Worm (Caenorhabditis elegans) whole organism, L4 larva: ENCODE measurements around the gene scl-9.
A peak's percentile ranks its signal among the peaks of the same experiment; 100 is the strongest.

Source experiments
- F49E8.2 ChIP-seq: sonication (generic microtip); optimal IDR thresholded peaks from 2 replicates; lab custom pipeline; 2016; ENCODE audit warnings: missing compliant biosample characterization, mild to moderate bottlenecking, missing genetic modification characterization, borderline replicate concordance
- Y105C5A.15 ChIP-seq: fragments of 200-800 bp; sonication (Bioruptor generic); IDR thresholded peaks from 2 replicates; pipeline ENCODE4 v1.3.6; 2022; ENCODE audit warnings: missing genetic modification characterization, missing compliant biosample characterization
- Y75B8A.6 ChIP-seq: fragments of 200-800 bp; sonication (Bioruptor generic); IDR thresholded peaks from 2 replicates; pipeline ENCODE4 v1.3.6; 2022; ENCODE audit warnings: missing genetic modification reagents, missing genetic modification characterization, missing compliant biosample characterization
- aha-1 ChIP-seq: fragments of 150-350 bp; peaks from one replicate; lab custom pipeline; 2014; ENCODE audit warnings: missing biosample characterization, missing genetic modification characterization
- ama-1 ChIP-seq: fragments of 150-350 bp; optimal IDR thresholded peaks from 2 replicates; lab custom pipeline; 2014; ENCODE audit warnings: inconsistent platforms, mixed read lengths
- arid-1 ChIP-seq: fragments of 200-800 bp; sonication (Bioruptor generic); conservative IDR thresholded peaks from 2 replicates; pipeline ENCODE4 v1.3.6; 2022; ENCODE audit warnings: missing genetic modification reagents, missing genetic modification characterization, missing compliant biosample characterization
- attf-4 ChIP-seq: sonication (generic microtip); optimal IDR thresholded peaks from 3 replicates; lab custom pipeline; 2017; ENCODE audit warnings: missing biosample characterization, missing genetic modification characterization
- ceh-28 ChIP-seq: fragments of 150-350 bp; optimal IDR thresholded peaks from 2 replicates; lab custom pipeline; 2014; ENCODE audit warnings: missing biosample characterization, missing genetic modification reagents, missing genetic modification characterization
- ceh-44 ChIP-seq: fragments of 200-800 bp; sonication (Bioruptor generic); IDR thresholded peaks from 2 replicates; pipeline ENCODE4 v1.3.6; 2022; ENCODE audit warnings: missing genetic modification reagents, missing genetic modification characterization, missing compliant biosample characterization
- ctbp-1 ChIP-seq: fragments of 200-800 bp; sonication (Bioruptor generic); IDR thresholded peaks from 2 replicates; pipeline ENCODE4 v1.3.6; 2022; ENCODE audit warnings: missing genetic modification reagents, missing genetic modification characterization, missing compliant biosample characterization
- daf-8 ChIP-seq: fragments of 200-800 bp; sonication (Bioruptor generic); IDR thresholded peaks from 2 replicates; pipeline ENCODE4 v1.3.6; 2022; ENCODE audit warnings: missing genetic modification characterization, missing compliant biosample characterization
- dmd-6 ChIP-seq: fragments of 200-800 bp; sonication (Bioruptor generic); IDR thresholded peaks from 2 replicates; pipeline ENCODE4 v1.3.6; 2022; ENCODE audit warnings: missing genetic modification reagents, missing genetic modification characterization, missing compliant biosample characterization
- dmd-9 ChIP-seq: fragments of 200-800 bp; sonication (Bioruptor generic); IDR thresholded peaks from 2 replicates; pipeline ENCODE4 v1.3.6; 2022; ENCODE audit warnings: missing genetic modification reagents, missing genetic modification characterization, missing compliant biosample characterization
- dpl-1 ChIP-seq: fragments of 150-350 bp; optimal IDR thresholded peaks from 2 replicates; lab custom pipeline; 2014; ENCODE audit warnings: missing biosample characterization, missing genetic modification reagents, missing genetic modification characterization
- egl-43 ChIP-seq: fragments of 200-800 bp; sonication (Bioruptor generic); IDR thresholded peaks from 2 replicates; pipeline ENCODE4 v1.3.6; 2022; ENCODE audit warnings: missing genetic modification reagents, missing genetic modification characterization, missing compliant biosample characterization
- fos-1 ChIP-seq: fragments of 150-350 bp; optimal IDR thresholded peaks from 2 replicates; lab custom pipeline; 2014; ENCODE audit warnings: missing biosample characterization, missing genetic modification characterization
- hif-1 ChIP-seq, 2 experiments: sonication (generic microtip); optimal IDR thresholded peaks; 2 replicates each; lab custom pipeline; 2016 to 2017; ENCODE audit warnings: missing compliant biosample characterization in 2 of 2, missing genetic modification characterization in 2 of 2, missing genetic modification reagents in 2 of 2, missing genotype in 2 of 2, mild to moderate bottlenecking in 1 of 2
- hlh-11 ChIP-seq: fragments of 200-800 bp; sonication (Bioruptor generic); optimal IDR thresholded peaks from 2 replicates; lab custom pipeline; 2018; ENCODE audit warnings: mild to moderate bottlenecking, missing genetic modification characterization, missing compliant biosample characterization
- hlh-30 ChIP-seq: sonication (generic microtip); optimal IDR thresholded peaks from 2 replicates; lab custom pipeline; 2017; ENCODE audit warnings: antibody characterized with exemption, mild to moderate bottlenecking, missing genetic modification characterization, missing compliant biosample characterization; ENCODE audit not compliant: insufficient read depth
- lim-7 ChIP-seq: fragments of 200-800 bp; sonication (Bioruptor generic); IDR thresholded peaks from 2 replicates; pipeline ENCODE4 v1.3.6; 2022; ENCODE audit warnings: missing genetic modification characterization, missing compliant biosample characterization
- lin-15B ChIP-seq: fragments of 150-350 bp; sonication (generic microtip); optimal IDR thresholded peaks from 3 replicates; lab custom pipeline; 2014; ENCODE audit warnings: missing biosample characterization, missing genetic modification characterization
- lin-38 ChIP-seq: fragments of 200-800 bp; sonication (Bioruptor generic); IDR thresholded peaks from 2 replicates; pipeline ENCODE4 v1.3.6; 2022; ENCODE audit warnings: missing genetic modification reagents, missing genetic modification characterization, missing compliant biosample characterization
- lin-39 ChIP-seq: fragments of 150-350 bp; optimal IDR thresholded peaks from 2 replicates; lab custom pipeline; 2014; ENCODE audit warnings: missing biosample characterization, missing genetic modification reagents, missing genetic modification characterization
- mdl-1 ChIP-seq, 2 experiments: fragments of 150-350 bp in 1 of 2; sonication (generic microtip) in 1 of 2; optimal IDR thresholded peaks; 2 replicates each; lab custom pipeline; 2014 to 2017; ENCODE audit warnings: missing biosample characterization in 2 of 2, missing genetic modification characterization in 2 of 2
- mes-2 ChIP-seq: sonication (generic microtip); optimal IDR thresholded peaks from 2 replicates; lab custom pipeline; 2016; ENCODE audit warnings: missing genotype, mild to moderate bottlenecking, missing genetic modification characterization, missing compliant biosample characterization; ENCODE audit not compliant: poor library complexity, severe bottlenecking
- mxl-3 ChIP-seq: fragments of 200-800 bp; sonication (Bioruptor generic); optimal IDR thresholded peaks from 2 replicates; lab custom pipeline; 2018; ENCODE audit warnings: mild to moderate bottlenecking, missing genetic modification characterization, missing compliant biosample characterization
- nhr-102 ChIP-seq: sonication (generic microtip); optimal IDR thresholded peaks from 2 replicates; lab custom pipeline; 2016; ENCODE audit warnings: mild to moderate bottlenecking, missing genetic modification characterization, moderate library complexity, missing compliant biosample characterization
- nhr-237 ChIP-seq: sonication (generic microtip); optimal IDR thresholded peaks from 2 replicates; lab custom pipeline; 2017; ENCODE audit warnings: missing biosample characterization, missing genetic modification characterization
- nhr-25 ChIP-seq: sonication (generic microtip); optimal IDR thresholded peaks from 2 replicates; lab custom pipeline; 2017; ENCODE audit warnings: missing genetic modification characterization, mild to moderate bottlenecking, missing compliant biosample characterization, antibody characterized with exemption, moderate library complexity, borderline replicate concordance; ENCODE audit not compliant: insufficient read depth
- nhr-28 ChIP-seq: fragments of 150-350 bp; optimal IDR thresholded peaks from 2 replicates; lab custom pipeline; 2014; ENCODE audit warnings: missing biosample characterization, missing genetic modification characterization
- nhr-77 ChIP-seq: fragments of 150-350 bp; optimal IDR thresholded peaks from 2 replicates; lab custom pipeline; 2014; ENCODE audit warnings: missing biosample characterization, missing genetic modification characterization
- pha-4 ChIP-seq, 2 experiments: fragments of 150-350 bp in 1 of 2; fragments of 200-800 bp in 1 of 2; sonication (Bioruptor generic) in 1 of 2; IDR thresholded peaks in 1 of 2; optimal IDR thresholded peaks in 1 of 2; 2 replicates each; pipeline versions ENCODE4 v1.3.6 to Lab custom; 2014 to 2022; ENCODE audit warnings: missing genetic modification characterization in 2 of 2, missing genetic modification reagents in 2 of 2, missing biosample characterization in 1 of 2, missing compliant biosample characterization in 1 of 2
- php-3 ChIP-seq: fragments of 200-800 bp; sonication (Bioruptor generic); IDR thresholded peaks from 2 replicates; pipeline ENCODE4 v1.3.6; 2022; ENCODE audit warnings: missing genetic modification reagents, missing genetic modification characterization, missing compliant biosample characterization
- rbr-2 ChIP-seq: sonication (generic microtip); optimal IDR thresholded peaks from 2 replicates; lab custom pipeline; 2016; ENCODE audit warnings: missing genotype, missing genetic modification characterization, missing compliant biosample characterization
- snpc-4 ChIP-seq: fragments of 150-350 bp; optimal IDR thresholded peaks from 2 replicates; lab custom pipeline; 2014; ENCODE audit warnings: missing biosample characterization, missing genetic modification characterization
- spr-3 ChIP-seq: fragments of 200-800 bp; sonication (Bioruptor generic); optimal IDR thresholded peaks from 2 replicates; lab custom pipeline; 2018; ENCODE audit warnings: mild to moderate bottlenecking, missing genetic modification characterization, missing compliant biosample characterization
- tag-97 ChIP-seq: fragments of 200-800 bp; sonication (Bioruptor generic); IDR thresholded peaks from 2 replicates; pipeline ENCODE4 v1.3.6; 2022; ENCODE audit warnings: missing genetic modification characterization, missing compliant biosample characterization
- unc-130 ChIP-seq: sonication (generic microtip); optimal IDR thresholded peaks from 2 replicates; lab custom pipeline; 2016; ENCODE audit warnings: missing genetic modification reagents, missing genetic modification characterization, missing compliant biosample characterization
- unc-39 ChIP-seq: sonication (generic microtip); optimal IDR thresholded peaks from 2 replicates; lab custom pipeline; 2017; ENCODE audit warnings: missing biosample characterization, missing genetic modification characterization
- unc-62 ChIP-seq, 3 experiments: fragments of 150-350 bp in 1 of 3; sonication (generic microtip); optimal IDR thresholded peaks in 2 of 3; peaks in 1 of 3; 1 replicate in 1 of 3; 2 replicates in 2 of 3; lab custom pipeline; 2014 to 2017; ENCODE audit warnings: missing biosample characterization in 3 of 3, missing genetic modification characterization in 3 of 3, missing genetic modification reagents in 3 of 3, missing genotype in 1 of 3
- vab-7 ChIP-seq: fragments of 200-800 bp; sonication (Bioruptor generic); IDR thresholded peaks from 2 replicates; pipeline ENCODE4 v1.3.6; 2022; ENCODE audit warnings: missing genetic modification reagents, missing genetic modification characterization, missing compliant biosample characterization
- zfp-2 ChIP-seq: sonication (generic microtip); optimal IDR thresholded peaks from 2 replicates; lab custom pipeline; 2016; ENCODE audit warnings: mild to moderate bottlenecking, missing genetic modification characterization, missing compliant biosample characterization
- zip-2 ChIP-seq: fragments of 150-350 bp; optimal IDR thresholded peaks from 2 replicates; lab custom pipeline; 2014; ENCODE audit warnings: missing biosample characterization, missing genetic modification characterization

The scl-9 gene

DNA sequence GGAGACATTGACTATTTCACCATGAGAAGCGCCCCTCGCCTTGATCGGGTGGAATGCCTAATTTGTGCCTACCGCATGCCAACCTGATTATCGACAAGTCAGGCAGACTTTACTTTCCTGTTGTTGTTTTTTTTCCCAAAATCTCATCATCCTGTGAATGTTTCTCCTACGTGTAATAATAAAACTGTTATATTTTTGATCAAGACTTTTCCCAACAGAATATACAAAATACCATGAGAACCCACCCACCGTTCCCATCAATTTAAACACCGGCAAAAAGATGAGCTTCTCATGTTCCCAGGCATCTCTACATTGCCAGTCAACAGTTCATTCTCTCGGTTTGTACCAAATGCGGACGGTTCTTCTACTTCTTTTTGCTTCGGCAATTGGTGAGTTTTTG is at the start of gene scl-9:
Gene scl-9 (plus strand): TSS at position 301 of the 400 bp plus-strand sequence.
- TF ChIP-seq unc-62 (GFP tag; optimal IDR thresholded peaks at IDR 0.05 in 1 of 2; lab: Kevin White, UChicago) (peak in 1 of 2 experiments; percentile 49), unc-62 (tag; optimal IDR thresholded peaks at IDR 0.05; lab: Kevin White, UChicago) (no peak), zip-2 (no peak), ceh-28 (tag; lab: Kevin White, UChicago) (no peak)

DNA sequence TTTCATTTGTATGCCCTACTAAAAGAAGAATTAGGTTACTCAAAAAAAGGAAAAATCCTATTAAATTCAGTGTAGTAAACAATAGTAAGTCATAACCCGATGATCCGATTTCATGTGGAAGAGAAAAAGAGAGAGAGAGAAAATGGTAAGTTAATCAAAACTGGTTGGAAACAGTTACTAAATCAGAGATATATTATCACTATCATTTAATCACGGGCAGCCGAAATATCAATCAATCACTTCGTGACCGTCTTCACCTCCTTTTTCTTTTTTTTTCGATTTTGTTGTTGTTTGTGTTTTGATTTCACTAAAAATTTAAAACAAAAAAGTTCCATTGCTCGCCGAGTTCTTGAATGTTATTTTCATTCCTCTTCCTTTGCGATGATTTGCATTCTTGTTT is 49.4 kb upstream of the scl-9 start:
- TF ChIP-seq nhr-28 (tag; lab: Kevin White, UChicago) (peak; percentile 27), nhr-77 (tag; lab: Kevin White, UChicago) (no peak), lin-15B (tag; lab: Kevin White, UChicago) (no peak), nhr-25 (tag; lab: Kevin White, UChicago) (no peak), lin-39 (tag; lab: Kevin White, UChicago) (no peak), mxl-3 (GFP tag; lab: Kevin White, UChicago) (no peak), hlh-30 (peak; percentile 48), mdl-1 (tag; optimal IDR thresholded peaks at IDR 0.05; lab: Kevin White, UChicago) (no peak), ceh-44 (GFP tag; lab: Robert Waterston, UW) (no peak), zip-2 (no peak)
- TF ChIP-seq, all 104 proteins: peak for 2

DNA sequence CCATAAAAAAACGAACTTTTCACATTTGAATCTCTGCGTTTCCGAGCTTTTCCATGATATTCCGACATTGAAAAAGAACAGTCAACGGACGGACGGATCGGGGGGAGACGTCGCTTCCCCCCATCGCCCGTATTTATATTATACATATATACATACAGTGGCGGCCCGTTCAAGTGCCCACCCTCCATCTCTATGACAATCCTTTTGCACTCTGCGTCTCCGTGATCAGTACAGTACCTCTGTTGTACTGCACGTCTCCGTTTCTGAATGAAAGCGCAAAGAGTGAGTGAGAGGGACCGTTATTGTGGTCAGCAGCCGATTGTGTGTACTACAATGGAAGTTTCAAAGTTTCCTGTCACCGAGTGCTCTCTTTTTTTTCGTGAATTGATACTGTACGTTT is 47.9 kb upstream of the scl-9 start:
- TF ChIP-seq hlh-11 (tag; lab: Kevin White, UChicago) (peak; percentile 17), mes-2 (tag; lab: Kevin White, UChicago) (peak; percentile 42), daf-8 (GFP tag; lab: Robert Waterston, UW) (no peak)

DNA sequence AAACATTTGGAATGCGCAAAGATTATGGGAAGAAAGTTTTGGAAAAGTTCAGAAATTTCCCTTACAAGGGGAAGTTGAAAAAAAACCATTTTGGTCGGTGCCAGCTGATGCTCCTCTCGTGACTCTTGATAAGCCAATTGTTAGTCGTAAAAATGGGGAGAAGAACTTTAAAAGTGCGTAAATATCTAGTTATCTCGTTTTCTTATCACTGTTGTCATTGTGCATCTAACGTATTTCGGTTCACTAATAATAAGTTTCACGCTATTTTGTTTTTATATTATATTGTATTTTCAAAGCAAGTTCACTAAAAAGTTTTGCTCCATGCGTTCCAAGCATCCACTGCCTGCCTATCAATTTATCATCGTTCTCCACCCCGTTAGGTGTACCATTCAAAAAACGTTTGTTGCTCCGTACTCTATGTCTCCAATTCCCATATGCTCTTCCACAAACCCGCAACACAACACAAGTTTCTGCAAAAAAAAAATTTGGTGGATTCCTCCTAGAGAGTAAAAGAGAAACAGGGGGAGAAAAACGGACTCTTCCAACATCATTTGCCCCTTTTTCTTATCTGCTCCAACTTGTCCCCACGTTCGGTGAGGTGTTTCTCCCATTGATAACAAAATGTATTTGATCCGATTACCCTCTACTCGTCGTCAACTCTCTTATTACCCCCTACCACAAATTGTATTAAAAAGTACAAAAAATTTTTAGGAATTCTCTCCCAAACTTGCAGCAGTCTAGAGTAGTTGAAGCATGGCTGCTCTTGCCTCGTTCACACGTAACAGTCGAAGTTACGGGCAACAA is 38.3 kb upstream of the scl-9 start, which contains the start of gene mbk-2:
Gene mbk-2 (plus strand): TSS at position 754 of the 804 bp plus-strand sequence.
- TF ChIP-seq tag-97 (GFP tag; lab: Robert Waterston, UW): no peak
- TF ChIP-seq nhr-102 (tag; lab: Kevin White, UChicago): no peak
- TF ChIP-seq snpc-4 (tag; lab: Kevin White, UChicago): no peak
- TF ChIP-seq unc-130 (GFP tag; lab: Kevin White, UChicago): no peak
- TF ChIP-seq lin-38 (GFP tag; lab: Robert Waterston, UW): no peak
- no peak for TF ChIP-seq spr-3 (GFP tag; lab: Kevin White, UChicago)
- TF ChIP-seq zfp-2: no peak
- no peak for TF ChIP-seq nhr-237 (tag; lab: Kevin White, UChicago)
- no peak for TF ChIP-seq dmd-9
- TF ChIP-seq lim-7 (GFP tag; lab: Robert Waterston, UW): no peak
- no peak for TF ChIP-seq F49E8.2 (tag; lab: Kevin White, UChicago)
- TF ChIP-seq rbr-2 (tag; lab: Kevin White, UChicago): no peak
- TF ChIP-seq attf-4 (tag; lab: Kevin White, UChicago): no peak
- TF ChIP-seq ctbp-1 (GFP tag; lab: Robert Waterston, UW): no peak
- TF ChIP-seq nhr-28 (tag; lab: Kevin White, UChicago): peak; percentile 45
- TF ChIP-seq arid-1: no peak
- TF ChIP-seq pha-4 (GFP tag; IDR thresholded peaks at IDR 0.05; lab: Robert Waterston, UW): no peak
- no peak for TF ChIP-seq pha-4 (tag; optimal IDR thresholded peaks at IDR 0.05; lab: Kevin White, UChicago)
- TF ChIP-seq egl-43 (GFP tag; lab: Robert Waterston, UW): no peak
- no peak for TF ChIP-seq Y105C5A.15 (GFP tag; lab: Robert Waterston, UW)
- TF ChIP-seq dmd-6: peak; percentile 7; the same call in 1 of the 2 replicates
- TF ChIP-seq aha-1 (tag; lab: Kevin White, UChicago): peak; percentile 58
- no peak for TF ChIP-seq fos-1
- no peak for TF ChIP-seq ama-1 (lab: Kevin White, UChicago)
- TF ChIP-seq php-3 (GFP tag; lab: Robert Waterston, UW): peak; percentile 72
- no peak for TF ChIP-seq dpl-1 (GFP tag; lab: Kevin White, UChicago)
- no peak for TF ChIP-seq unc-39 (tag; lab: Kevin White, UChicago)
- TF ChIP-seq vab-7: no peak
- TF ChIP-seq Y75B8A.6 (GFP tag; lab: Robert Waterston, UW): no peak
- TF ChIP-seq hif-1 (tag; optimal IDR thresholded peaks at IDR 0.05; lab: Kevin White, UChicago): no peak
- TF ChIP-seq nhr-77 (tag; lab: Kevin White, UChicago): no peak
